Fruit fly (Drosophila melanogaster) whole organism, wandering third instar larva: ENCODE measurements around the gene Dr.

Experiments used
- N ChIP-seq: fragments of >200 bp; optimal IDR thresholded peaks from 2 replicates; lab custom pipeline; 2018; ENCODE audit warnings: missing biosample characterization, missing external identifiers, missing genetic modification characterization
- tai ChIP-seq: sonication (Bioruptor generic); optimal IDR thresholded peaks from 2 replicates; lab custom pipeline; 2016; ENCODE audit warnings: missing biosample characterization, missing genetic modification characterization

- no peak for TF ChIP-seq tai
- no peak for TF ChIP-seq N (GFP tag; lab: Kevin White, UChicago)
These were observed 36.0 kb upstream of the Dr start for dm6 chr3R:29520215-29520614.
